Worm (Caenorhabditis elegans): Measurements from ENCODE around the gene C06A1.7.

ce11 chrII:10546784-10547087 lies 18.0 kb upstream of the C06A1.7 start:
- TF ChIP-seq ceh-18 (tag; optimal IDR thresholded peaks at IDR 0.05) (no peak), fkh-10 (GFP tag; optimal IDR thresholded peaks at IDR 0.05) (no peak), nhr-11 (tag; optimal IDR thresholded peaks at IDR 0.05) (no peak), ceh-14 (tag; optimal IDR thresholded peaks at IDR 0.05) (no peak), ama-1 (optimal IDR thresholded peaks at IDR 0.05) (no peak), pha-4 (tag; optimal IDR thresholded peaks at IDR 0.05) (no peak)

All from whole organism, late embryonic.